Worm (Caenorhabditis elegans) whole organism, L4 larva: ENCODE data around the gene tag-234.

Source experiments
- F10B5.3 ChIP-seq: sonication (generic microtip); optimal IDR thresholded peaks from 2 replicates; lab custom pipeline; 2016; ENCODE audit warnings: mild to moderate bottlenecking, missing genetic modification characterization, missing compliant biosample characterization
- F37D6.2 ChIP-seq: sonication (generic microtip); optimal IDR thresholded peaks from 2 replicates; lab custom pipeline; 2016; ENCODE audit warnings: mild to moderate bottlenecking, missing genetic modification characterization, missing compliant biosample characterization
- R02D3.7 ChIP-seq: fragments of 150-350 bp; sonication (generic microtip); optimal IDR thresholded peaks from 3 replicates; lab custom pipeline; 2014; ENCODE audit warnings: missing biosample characterization, missing genetic modification characterization
- Y75B8A.6 ChIP-seq: fragments of 200-800 bp; sonication (Bioruptor generic); IDR thresholded peaks from 2 replicates; pipeline ENCODE4 v1.3.6; 2022; ENCODE audit warnings: missing genetic modification reagents, missing genetic modification characterization, missing compliant biosample characterization
- aha-1 ChIP-seq: fragments of 150-350 bp; peaks from one replicate; lab custom pipeline; 2014; ENCODE audit warnings: missing biosample characterization, missing genetic modification characterization
- attf-4 ChIP-seq: sonication (generic microtip); optimal IDR thresholded peaks from 3 replicates; lab custom pipeline; 2017; ENCODE audit warnings: missing biosample characterization, missing genetic modification characterization
- ceh-32 ChIP-seq: sonication (generic microtip); optimal IDR thresholded peaks from 2 replicates; lab custom pipeline; 2016; ENCODE audit warnings: mild to moderate bottlenecking, missing genetic modification characterization, missing compliant biosample characterization; ENCODE audit not compliant: poor library complexity
- ceh-62 ChIP-seq: sonication (generic microtip); optimal IDR thresholded peaks from 2 replicates; lab custom pipeline; 2017; ENCODE audit warnings: missing biosample characterization, missing genetic modification characterization
- ces-1 ChIP-seq: fragments of 150-350 bp; sonication (generic microtip); optimal IDR thresholded peaks from 4 replicates; lab custom pipeline; 2014; ENCODE audit warnings: missing biosample characterization, missing genetic modification reagents, missing genetic modification characterization
- daf-16 ChIP-seq, 3 experiments: sonication (generic microtip); optimal IDR thresholded peaks; 2 replicates each; lab custom pipeline; 2016 to 2017; ENCODE audit warnings: missing genetic modification characterization in 3 of 3, missing genetic modification reagents in 3 of 3, mild to moderate bottlenecking in 2 of 3, missing compliant biosample characterization in 2 of 3, missing biosample characterization in 1 of 3, moderate library complexity in 1 of 3
- daf-19 ChIP-seq: fragments of 200-800 bp; sonication (Bioruptor generic); conservative IDR thresholded peaks from 2 replicates; pipeline ENCODE4 v1.3.6; 2022; ENCODE audit warnings: missing genetic modification characterization, missing compliant biosample characterization
- daf-8 ChIP-seq: fragments of 200-800 bp; sonication (Bioruptor generic); IDR thresholded peaks from 2 replicates; pipeline ENCODE4 v1.3.6; 2022; ENCODE audit warnings: missing genetic modification characterization, missing compliant biosample characterization
- dmd-6 ChIP-seq: fragments of 200-800 bp; sonication (Bioruptor generic); IDR thresholded peaks from 2 replicates; pipeline ENCODE4 v1.3.6; 2022; ENCODE audit warnings: missing genetic modification reagents, missing genetic modification characterization, missing compliant biosample characterization
- dmd-8 ChIP-seq: fragments of 200-800 bp; sonication (Bioruptor generic); IDR thresholded peaks from 2 replicates; pipeline ENCODE4 v1.3.6; 2022; ENCODE audit warnings: missing genetic modification characterization, missing compliant biosample characterization
- dve-1 ChIP-seq: sonication (generic microtip); optimal IDR thresholded peaks from 2 replicates; lab custom pipeline; 2017; ENCODE audit warnings: antibody characterized with exemption, mild to moderate bottlenecking, missing genetic modification characterization, missing compliant biosample characterization; ENCODE audit not compliant: insufficient read depth
- fkh-10 ChIP-seq: fragments of 150-350 bp; optimal IDR thresholded peaks from 2 replicates; lab custom pipeline; 2014; ENCODE audit warnings: missing biosample characterization, missing genetic modification reagents, missing genetic modification characterization
- fos-1 ChIP-seq: fragments of 150-350 bp; optimal IDR thresholded peaks from 2 replicates; lab custom pipeline; 2014; ENCODE audit warnings: missing biosample characterization, missing genetic modification characterization
- gei-8 ChIP-seq: fragments of 200-800 bp; sonication (Bioruptor generic); optimal IDR thresholded peaks from 2 replicates; lab custom pipeline; 2018; ENCODE audit warnings: mild to moderate bottlenecking, missing genetic modification characterization, missing compliant biosample characterization
- hlh-30 ChIP-seq: sonication (generic microtip); optimal IDR thresholded peaks from 2 replicates; lab custom pipeline; 2017; ENCODE audit warnings: antibody characterized with exemption, mild to moderate bottlenecking, missing genetic modification characterization, missing compliant biosample characterization; ENCODE audit not compliant: insufficient read depth
- hmg-1.1 ChIP-seq: fragments of 200-800 bp; sonication (Bioruptor generic); IDR thresholded peaks from 2 replicates; pipeline ENCODE4 v1.3.6; 2022; ENCODE audit warnings: missing genetic modification reagents, missing genetic modification characterization, missing compliant biosample characterization
- lin-29 ChIP-seq: fragments of 200-800 bp; sonication (Bioruptor generic); IDR thresholded peaks from 2 replicates; pipeline ENCODE4 v1.3.6; 2022; ENCODE audit warnings: missing genetic modification reagents, missing genetic modification characterization, missing compliant biosample characterization
- lin-38 ChIP-seq: fragments of 200-800 bp; sonication (Bioruptor generic); IDR thresholded peaks from 2 replicates; pipeline ENCODE4 v1.3.6; 2022; ENCODE audit warnings: missing genetic modification reagents, missing genetic modification characterization, missing compliant biosample characterization
- lsy-2 ChIP-seq, 2 experiments: fragments of 150-350 bp in 1 of 2; sonication (generic microtip) in 1 of 2; optimal IDR thresholded peaks; 2 replicates each; lab custom pipeline; 2014 to 2017; ENCODE audit warnings: missing biosample characterization in 2 of 2, missing genetic modification characterization in 2 of 2
- mdl-1 ChIP-seq, 2 experiments: fragments of 150-350 bp in 1 of 2; sonication (generic microtip) in 1 of 2; optimal IDR thresholded peaks; 2 replicates each; lab custom pipeline; 2014 to 2017; ENCODE audit warnings: missing biosample characterization in 2 of 2, missing genetic modification characterization in 2 of 2
- mdt-29 ChIP-seq: fragments of 200-800 bp; sonication (Bioruptor generic); IDR thresholded peaks from 2 replicates; pipeline ENCODE4 v1.3.6; 2022; ENCODE audit warnings: missing genetic modification reagents, missing genetic modification characterization, missing compliant biosample characterization
- mep-1 ChIP-seq: fragments of 150-350 bp; sonication (generic microtip); optimal IDR thresholded peaks from 3 replicates; lab custom pipeline; 2014; ENCODE audit warnings: missing biosample characterization, missing genetic modification characterization
- nhr-102 ChIP-seq: sonication (generic microtip); optimal IDR thresholded peaks from 2 replicates; lab custom pipeline; 2016; ENCODE audit warnings: mild to moderate bottlenecking, missing genetic modification characterization, moderate library complexity, missing compliant biosample characterization
- nhr-111 ChIP-seq: fragments of 200-800 bp; sonication (Bioruptor generic); optimal IDR thresholded peaks from 2 replicates; lab custom pipeline; 2018; ENCODE audit warnings: mild to moderate bottlenecking, missing genetic modification characterization, missing compliant biosample characterization
- nhr-28 ChIP-seq: fragments of 150-350 bp; optimal IDR thresholded peaks from 2 replicates; lab custom pipeline; 2014; ENCODE audit warnings: missing biosample characterization, missing genetic modification characterization
- nhr-6 ChIP-seq: fragments of 150-350 bp; optimal IDR thresholded peaks from 2 replicates; lab custom pipeline; 2014; ENCODE audit warnings: missing biosample characterization, missing genetic modification characterization
- php-3 ChIP-seq: fragments of 200-800 bp; sonication (Bioruptor generic); IDR thresholded peaks from 2 replicates; pipeline ENCODE4 v1.3.6; 2022; ENCODE audit warnings: missing genetic modification reagents, missing genetic modification characterization, missing compliant biosample characterization
- pqm-1 ChIP-seq: sonication (generic microtip); optimal IDR thresholded peaks from 2 replicates; lab custom pipeline; 2017; ENCODE audit warnings: missing biosample characterization, missing genetic modification characterization
- set-16 ChIP-seq: fragments of 200-800 bp; sonication (Bioruptor generic); IDR thresholded peaks from 2 replicates; pipeline ENCODE4 v1.3.6; 2022; ENCODE audit warnings: missing genetic modification reagents, missing genetic modification characterization, missing compliant biosample characterization
- spr-1 ChIP-seq: sonication (generic microtip); optimal IDR thresholded peaks from 2 replicates; lab custom pipeline; 2016; ENCODE audit warnings: mild to moderate bottlenecking, missing genetic modification characterization, missing compliant biosample characterization
- tra-1 ChIP-seq: fragments of 200-800 bp; sonication (Bioruptor generic); IDR thresholded peaks from 2 replicates; pipeline ENCODE4 v1.3.6; 2022; ENCODE audit warnings: missing genetic modification reagents, missing genetic modification characterization, missing compliant biosample characterization
- zag-1 ChIP-seq: fragments of 150-350 bp; optimal IDR thresholded peaks from 2 replicates; lab custom pipeline; 2014; ENCODE audit warnings: missing biosample characterization, missing genetic modification characterization
- zfp-3 ChIP-seq: fragments of 200-800 bp; sonication (Bioruptor generic); conservative IDR thresholded peaks from 2 replicates; pipeline ENCODE4 v1.3.6; 2022; ENCODE audit warnings: missing genetic modification reagents, missing genetic modification characterization, missing compliant biosample characterization
- zip-11 ChIP-seq: fragments of 200-800 bp; sonication (Bioruptor generic); IDR thresholded peaks from 2 replicates; pipeline ENCODE4 v1.3.6; 2022; ENCODE audit warnings: missing genetic modification characterization, missing compliant biosample characterization
- ztf-7 ChIP-seq: fragments of 150-350 bp; optimal IDR thresholded peaks from 2 replicates; lab custom pipeline; 2014; ENCODE audit warnings: missing biosample characterization, missing genetic modification characterization

The tag-234 gene

ce11 chrII:5858322-5858721, 5.7 kb upstream of the tag-234 start, which contains the start of gene F55C12.4:
F55C12.4 (minus strand) TSS chrII:5858422.
- TF ChIP-seq tra-1: no peak
- no peak for TF ChIP-seq lin-29 (GFP tag; lab: Robert Waterston, UW)
- no peak for TF ChIP-seq zag-1
- no peak for TF ChIP-seq dmd-8 (GFP tag; lab: Robert Waterston, UW)
- no peak for TF ChIP-seq spr-1
- no peak for TF ChIP-seq set-16 (GFP tag; lab: Robert Waterston, UW)
- TF ChIP-seq lin-38 (GFP tag; lab: Robert Waterston, UW): no peak
- no peak for TF ChIP-seq daf-8 (GFP tag; lab: Robert Waterston, UW)
- TF ChIP-seq ztf-7 (tag; lab: Kevin White, UChicago): no peak
- no peak for TF ChIP-seq nhr-102 (tag; lab: Kevin White, UChicago)
- no peak for TF ChIP-seq F10B5.3 (tag; lab: Kevin White, UChicago)
- no peak for TF ChIP-seq lsy-2 (tag; optimal IDR thresholded peaks at IDR 0.05; lab: Kevin White, UChicago)
- TF ChIP-seq ceh-62: no peak
- no peak for TF ChIP-seq gei-8 (GFP tag; lab: Kevin White, UChicago)
- no peak for TF ChIP-seq zfp-3 (GFP tag; lab: Robert Waterston, UW)
- TF ChIP-seq daf-19 (GFP tag; lab: Robert Waterston, UW): no peak
- TF ChIP-seq fos-1 (tag; lab: Kevin White, UChicago): no peak
- TF ChIP-seq zip-11: no peak
- TF ChIP-seq R02D3.7: no peak
- no peak for TF ChIP-seq mdt-29 (GFP tag; lab: Robert Waterston, UW)
- TF ChIP-seq, all 104 proteins: peak for 0

DNA sequence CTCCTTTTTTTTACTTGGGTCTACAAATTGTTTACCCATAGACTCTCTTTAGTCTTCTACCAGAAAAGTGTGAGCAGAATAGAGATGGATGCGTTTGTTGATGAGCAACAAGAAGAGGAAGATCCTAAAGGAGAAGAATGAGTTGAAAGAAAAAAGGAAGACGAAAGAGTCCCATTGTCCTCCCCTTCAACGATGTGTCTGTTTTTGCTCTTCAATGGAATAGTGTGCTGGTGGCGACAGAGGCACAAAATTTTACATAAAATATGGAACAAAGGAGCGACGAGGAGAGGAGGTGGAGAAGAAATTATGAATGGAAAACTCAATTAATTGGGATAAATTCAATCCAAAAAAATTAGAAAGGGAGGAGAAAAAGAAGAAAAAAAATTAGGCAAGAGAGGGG, 3.4 kb upstream of the tag-234 start:
- TF ChIP-seq fkh-10 (GFP tag; lab: Kevin White, UChicago) (peak; percentile 87), Y75B8A.6 (GFP tag; lab: Robert Waterston, UW) (no peak)
- TF ChIP-seq, all 104 proteins: peak for 1

DNA sequence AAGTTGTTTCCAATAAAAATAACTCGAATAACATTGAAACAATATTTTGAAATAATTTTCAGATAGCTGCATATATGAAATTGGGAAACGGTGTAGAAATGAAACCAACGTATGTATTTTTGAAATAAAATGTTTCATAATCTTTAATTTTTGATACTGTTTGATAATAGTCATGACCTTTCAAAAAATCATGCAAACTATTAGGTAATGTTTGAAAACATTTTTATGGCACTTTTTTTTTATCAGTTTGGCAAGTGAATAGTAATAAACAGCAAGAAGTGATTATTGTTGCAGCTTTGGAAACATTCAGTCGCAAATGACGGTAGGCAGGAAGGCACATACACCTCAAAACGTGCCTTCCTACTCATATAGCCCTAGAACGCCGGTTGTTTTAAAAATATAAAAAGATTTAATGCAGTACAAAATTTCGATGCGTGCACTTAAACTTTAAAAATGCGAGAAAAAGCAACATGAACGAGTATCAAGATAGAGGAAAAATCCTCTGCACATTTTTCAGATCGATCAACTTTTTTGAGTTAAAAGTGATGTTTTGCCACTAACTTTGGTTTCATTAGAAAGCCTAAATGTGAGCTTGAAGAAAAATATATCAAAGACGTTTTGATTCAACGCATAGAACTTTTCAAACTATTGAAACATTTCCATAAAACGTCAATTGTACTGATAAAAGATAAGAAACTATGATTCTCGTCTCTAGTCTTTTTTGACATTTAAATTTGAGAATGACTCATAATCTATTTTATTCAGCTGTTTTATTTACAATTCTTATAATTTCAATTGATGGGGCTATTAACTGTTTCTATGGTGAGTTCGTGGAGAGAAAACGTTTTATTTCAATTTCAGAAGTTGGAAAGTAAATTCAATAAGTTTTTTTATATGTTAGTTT, 1.7 kb downstream of the tag-234 start, which contains the start of gene F55C12.19:
Gene F55C12.19, plus strand, starts transcription at position 735 of the 904 bp plus-strand sequence.
- TF ChIP-seq hmg-1.1 (no peak), mep-1 (tag; lab: Kevin White, UChicago) (peak; percentile 2), pqm-1 (tag; lab: Kevin White, UChicago) (peak; percentile 52), hlh-30 (tag; lab: Kevin White, UChicago) (no peak), daf-16 (GFP tag; optimal IDR thresholded peaks at IDR 0.05; lab: Kevin White, UChicago) (no peak), daf-16 (tag; optimal IDR thresholded peaks at IDR 0.05; lab: Kevin White, UChicago) (peak; percentile 86), dve-1 (tag; lab: Kevin White, UChicago) (peak; percentile 37), F37D6.2 (tag; lab: Kevin White, UChicago) (no peak), ces-1 (GFP tag; lab: Kevin White, UChicago) (no peak), zfp-3 (GFP tag; lab: Robert Waterston, UW) (no peak), attf-4 (tag; lab: Kevin White, UChicago) (no peak), ceh-32 (no peak), nhr-111 (GFP tag; lab: Kevin White, UChicago) (no peak), dmd-6 (GFP tag; lab: Robert Waterston, UW) (peak; percentile 59), mdl-1 (tag; optimal IDR thresholded peaks at IDR 0.05; lab: Kevin White, UChicago) (no peak), nhr-6 (tag; lab: Kevin White, UChicago) (peak; percentile 78), aha-1 (peak; percentile 97), php-3 (peak; percentile 54; the same call in 1 of the 2 replicates), nhr-28 (peak; percentile 39)
